Fruit fly (Drosophila melanogaster): ENCODE data around the gene CG14877.
"Not testable (repeated sequence)": the region's sequence is repeated elsewhere in the genome, so short reads cannot be mapped to it uniquely, and the experiment has no call there.

DNA sequence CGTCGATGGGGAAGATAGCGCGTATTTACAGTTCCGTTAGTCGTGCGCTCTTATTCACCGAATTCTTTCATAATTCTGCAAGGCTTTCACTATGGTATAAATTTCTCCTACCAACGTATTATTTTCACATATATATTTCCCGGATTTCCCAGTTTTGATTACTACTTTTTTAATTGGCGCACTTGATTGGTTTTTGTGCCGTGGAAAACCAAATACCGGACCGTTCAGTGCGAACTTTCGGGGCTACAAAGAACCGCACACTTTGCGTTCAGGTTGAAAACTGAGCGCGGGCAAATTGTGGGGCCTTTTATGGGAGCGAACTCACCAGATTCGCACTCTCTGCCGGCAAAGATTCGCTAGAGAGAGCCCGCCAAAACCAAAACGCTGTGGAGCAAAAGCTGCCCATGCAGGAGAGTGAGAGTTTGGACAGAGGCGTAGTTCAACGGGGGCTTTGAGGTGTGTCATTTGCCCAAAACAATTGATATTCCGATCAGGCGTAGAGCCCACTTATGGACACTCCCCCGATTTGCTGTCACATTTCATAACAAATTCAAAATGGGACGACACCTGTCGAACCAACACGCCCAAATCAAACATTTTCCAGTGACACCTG lies 5.3 kb upstream of the CG14877 start:
- peak; percentile 70 for TF ChIP-seq ovo (GFP tag; optimal IDR thresholded peaks at IDR 0.05)
- not testable (repeated sequence) for TF ChIP-seq toe (GFP tag; optimal IDR thresholded peaks at IDR 0.05); kay (GFP tag; ENCODE audit: borderline replicate concordance); Crg-1 (GFP tag; optimal IDR thresholded peaks at IDR 0.05); tj (GFP tag; optimal IDR thresholded peaks at IDR 0.05); Mnt (GFP tag; optimal IDR thresholded peaks at IDR 0.05)
